Worm (Caenorhabditis elegans): ENCODE data around the gene cdkl-1.

Gene cdkl-1

DNA sequence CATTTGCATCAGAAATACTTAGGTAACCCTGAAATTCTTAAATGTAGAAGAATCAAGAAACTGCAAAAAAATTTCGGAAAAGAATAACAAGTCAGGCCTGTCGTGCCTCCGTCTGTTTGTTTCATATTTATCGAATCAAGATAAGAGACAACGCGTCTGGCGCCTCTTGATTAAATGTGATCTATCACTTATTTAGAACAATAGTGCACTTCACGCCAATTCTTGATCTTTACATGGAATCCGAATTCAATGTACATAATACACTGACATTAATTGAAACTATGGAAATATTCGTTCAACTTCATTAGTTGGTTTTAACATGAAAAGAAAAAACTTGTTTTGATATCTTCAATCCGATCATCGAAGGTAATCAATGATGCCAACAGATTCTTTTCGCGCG is 23.8 kb downstream of the cdkl-1 start, which contains the start of gene mboa-2:
Gene mboa-2 (minus strand): TSS at position 28 of the 400 bp plus-strand sequence.
- TF ChIP-seq sma-3 (GFP tag; optimal IDR thresholded peaks at IDR 0.05) (peak; percentile 58), nhr-129 (tag; optimal IDR thresholded peaks at IDR 0.05) (peak; percentile 43), sma-9 (GFP tag; optimal IDR thresholded peaks at IDR 0.05) (peak; percentile 51), sma-9 (tag; optimal IDR thresholded peaks at IDR 0.05) (no peak), sem-4 (tag; optimal IDR thresholded peaks at IDR 0.05) (peak; percentile 25), ztf-4 (tag; optimal IDR thresholded peaks at IDR 0.05) (peak; percentile 56), nhr-25 (tag; optimal IDR thresholded peaks at IDR 0.05) (peak; percentile 30), C34F6.9 (tag; optimal IDR thresholded peaks at IDR 0.05) (no peak), lsy-2 (tag; optimal IDR thresholded peaks at IDR 0.05) (peak; percentile 23 to 41), nhr-77 (tag; optimal IDR thresholded peaks at IDR 0.05) (peak; percentile 22), egl-27 (tag; optimal IDR thresholded peaks at IDR 0.05) (no peak), alr-1 (tag; optimal IDR thresholded peaks at IDR 0.05) (no peak), nhr-6 (tag; optimal IDR thresholded peaks at IDR 0.05) (peak; percentile 59), unc-55 (GFP tag; optimal IDR thresholded peaks at IDR 0.05) (no peak), crh-2 (tag; optimal IDR thresholded peaks at IDR 0.05) (peak; percentile 50), F13H6.1 (tag; optimal IDR thresholded peaks at IDR 0.05) (peak; percentile 28), fos-1 (tag; optimal IDR thresholded peaks at IDR 0.05) (no peak), nhr-21 (tag; optimal IDR thresholded peaks at IDR 0.05) (no peak), gmeb-1 (tag; optimal IDR thresholded peaks at IDR 0.05) (peak; percentile 37), ceh-16 (tag; optimal IDR thresholded peaks at IDR 0.05) (no peak), lin-13 (GFP tag; optimal IDR thresholded peaks at IDR 0.05) (peak; percentile 72)

- TF ChIP-seq peb-1 (tag; optimal IDR thresholded peaks at IDR 0.05) (no peak), lsy-2 (tag; optimal IDR thresholded peaks at IDR 0.05) (peak; percentile 30 to 79), mbf-1 (tag; optimal IDR thresholded peaks at IDR 0.05) (no peak), nhr-129 (tag; optimal IDR thresholded peaks at IDR 0.05) (peak; percentile 67), fos-1 (tag; optimal IDR thresholded peaks at IDR 0.05) (peak; percentile 62), gmeb-1 (tag; optimal IDR thresholded peaks at IDR 0.05) (peak; percentile 68), nhr-77 (tag; optimal IDR thresholded peaks at IDR 0.05) (no peak), elt-1 (tag; optimal IDR thresholded peaks at IDR 0.05) (no peak), sem-4 (tag; optimal IDR thresholded peaks at IDR 0.05) (peak; percentile 2), lin-13 (GFP tag; optimal IDR thresholded peaks at IDR 0.05) (peak; percentile 68), blmp-1 (tag; optimal IDR thresholded peaks at IDR 0.05; ENCODE audit: insufficient read depth) (no peak), nhr-21 (tag; optimal IDR thresholded peaks at IDR 0.05) (no peak), unc-55 (GFP tag; optimal IDR thresholded peaks at IDR 0.05) (peak; percentile 89), sma-9 (GFP tag; optimal IDR thresholded peaks at IDR 0.05) (peak; percentile 72), sma-9 (tag; optimal IDR thresholded peaks at IDR 0.05) (no peak), egl-27 (tag; optimal IDR thresholded peaks at IDR 0.05) (no peak), C34F6.9 (tag; optimal IDR thresholded peaks at IDR 0.05) (peak; percentile 89), nhr-25 (tag; optimal IDR thresholded peaks at IDR 0.05) (peak; percentile 65), sma-3 (GFP tag; optimal IDR thresholded peaks at IDR 0.05) (peak; percentile 65), crh-2 (tag; optimal IDR thresholded peaks at IDR 0.05) (peak; percentile 67), lin-11 (tag; optimal IDR thresholded peaks at IDR 0.05) (peak; percentile 72), F13H6.1 (tag; optimal IDR thresholded peaks at IDR 0.05) (peak; percentile 75)
Observed at ce11 chrV:11123817-11124337, 25.2 kb downstream of the cdkl-1 start, which contains the start of the genes atp-5 and lmtr-3. atp-5 (minus strand) TSS chrV:11123867. lmtr-3 (plus strand) TSS chrV:11124186.

ce11 chrV:11124922-11125321 is 26.2 kb downstream of the cdkl-1 start, which contains the start of gene C06H2.2:
C06H2.2 (plus strand) TSS chrV:11125222.
- no peak for TF ChIP-seq unc-55 (GFP tag; optimal IDR thresholded peaks at IDR 0.05)
- TF ChIP-seq zag-1 (tag; optimal IDR thresholded peaks at IDR 0.05): no peak
- TF ChIP-seq sem-4 (tag; optimal IDR thresholded peaks at IDR 0.05): no peak
- no peak for TF ChIP-seq dmd-4 (tag; optimal IDR thresholded peaks at IDR 0.05)
- no peak for TF ChIP-seq nhr-129 (tag; optimal IDR thresholded peaks at IDR 0.05)
- no peak for TF ChIP-seq ztf-1 (GFP tag; conservative IDR thresholded peaks at IDR 0.05)
- TF ChIP-seq R02D3.7 (tag; optimal IDR thresholded peaks at IDR 0.05): no peak
- no peak for TF ChIP-seq sma-9 (GFP tag; optimal IDR thresholded peaks at IDR 0.05)
- TF ChIP-seq sma-9 (tag; optimal IDR thresholded peaks at IDR 0.05): no peak
- no peak for TF ChIP-seq sma-3 (GFP tag; optimal IDR thresholded peaks at IDR 0.05)
- no peak for TF ChIP-seq mab-5 (tag; optimal IDR thresholded peaks at IDR 0.05)
- TF ChIP-seq egl-27 (tag; optimal IDR thresholded peaks at IDR 0.05): no peak
- TF ChIP-seq elt-1 (tag; optimal IDR thresholded peaks at IDR 0.05): no peak
- TF ChIP-seq alr-1 (tag; optimal IDR thresholded peaks at IDR 0.05): no peak

ce11 chrV:11127197-11127596 is 28.5 kb downstream of the cdkl-1 start, which contains the start of gene jmjd-5:
jmjd-5 (plus strand) TSS chrV:11127497.
- TF ChIP-seq lin-39 (tag; optimal IDR thresholded peaks at IDR 0.05): no peak
- no peak for TF ChIP-seq nhr-129 (tag; optimal IDR thresholded peaks at IDR 0.05)
